Worm (Caenorhabditis elegans): ENCODE results near the gene Y116A8B.4.

ce11 chrIV:17249691-17250181 lies 26.2 kb downstream of the Y116A8B.4 start, which contains the start of gene eelo-2:
- TF ChIP-seq ets-4 (GFP tag; optimal IDR thresholded peaks at IDR 0.05) (peak; percentile 72), hrde-1 (tag; optimal IDR thresholded peaks at IDR 0.05; ENCODE audit: borderline replicate concordance) (peak; percentile 66), mes-4 (tag; optimal IDR thresholded peaks at IDR 0.05) (peak; percentile 14), ztf-18 (tag; optimal IDR thresholded peaks at IDR 0.05) (peak; percentile 99), snpc-4 (GFP tag; optimal IDR thresholded peaks at IDR 0.05) (peak; percentile 94), snpc-4 (tag; optimal IDR thresholded peaks at IDR 0.05) (peak; percentile 90 to 97 (median 97)), ztf-25 (GFP tag; IDR thresholded peaks at IDR 0.05) (no peak), rec-8 (tag; optimal IDR thresholded peaks at IDR 0.05) (peak in 1 of 2 experiments; percentile 22), lag-1 (GFP tag; IDR thresholded peaks at IDR 0.05) (peak; percentile 81; the same call in 1 of the 2 replicates), aptf-2 (GFP tag; conservative IDR thresholded peaks at IDR 0.05) (no peak), sea-2 (GFP tag; IDR thresholded peaks at IDR 0.05) (no peak), let-526 (GFP tag; IDR thresholded peaks at IDR 0.05) (peak; percentile 95), mel-28 (tag; optimal IDR thresholded peaks at IDR 0.05; ENCODE audit: borderline replicate concordance) (peak; percentile 79), efl-1 (GFP tag; optimal IDR thresholded peaks at IDR 0.05) (peak; percentile 95)

Data from whole organism, young adult.